Worm (Caenorhabditis elegans): ENCODE results near the gene mltn-10.

mltn-10 gene

ce11 chrII:14578716-14579115, 44.1 kb upstream of the mltn-10 start, which contains the start of gene C01G12.9 (continued):
- TF ChIP-seq hlh-26 (GFP tag; conservative IDR thresholded peaks at IDR 0.05): no peak
- no peak for TF ChIP-seq hsf-1 (GFP tag; IDR thresholded peaks at IDR 0.05)
- TF ChIP-seq him-1 (tag; optimal IDR thresholded peaks at IDR 0.05): no peak

ce11 chrII:14580549-14580948, 42.3 kb upstream of the mltn-10 start, which contains the start of the genes nspb-8 and nspb-9:
TSS of gene nspb-8 (minus strand) at chrII:14580649.
TSS of gene nspb-9 (plus strand) at chrII:14580859.
- no peak for TF ChIP-seq nhr-80 (tag; optimal IDR thresholded peaks at IDR 0.05)
- no peak for TF ChIP-seq hmg-20 (GFP tag; IDR thresholded peaks at IDR 0.05)
- no peak for TF ChIP-seq ceh-100 (GFP tag; IDR thresholded peaks at IDR 0.05)
- TF ChIP-seq egl-44 (GFP tag; IDR thresholded peaks at IDR 0.05): no peak
- TF ChIP-seq snpc-4 (GFP tag; optimal IDR thresholded peaks at IDR 0.05): no peak
- TF ChIP-seq snpc-4 (tag; optimal IDR thresholded peaks at IDR 0.05): no peak
- TF ChIP-seq madf-6 (GFP tag; IDR thresholded peaks at IDR 0.05): no peak
- TF ChIP-seq ceh-58 (GFP tag; IDR thresholded peaks at IDR 0.05): no peak
- no peak for TF ChIP-seq ztf-26 (tag; optimal IDR thresholded peaks at IDR 0.05)
- TF ChIP-seq attf-5 (GFP tag; optimal IDR thresholded peaks at IDR 0.05): no peak
- no peak for TF ChIP-seq ceh-27 (GFP tag; optimal IDR thresholded peaks at IDR 0.05)
- no peak for TF ChIP-seq ets-4 (GFP tag; optimal IDR thresholded peaks at IDR 0.05)
- TF ChIP-seq ekl-4 (GFP tag; IDR thresholded peaks at IDR 0.05): no peak
- no peak for TF ChIP-seq dpff-1 (tag; optimal IDR thresholded peaks at IDR 0.05)

ce11 chrII:14582206-14582605, 40.7 kb upstream of the mltn-10 start, which contains the start of gene C01G12.3:
TSS of gene C01G12.3 (minus strand) at chrII:14582306.
- TF ChIP-seq athp-1 (tag; optimal IDR thresholded peaks at IDR 0.05): no peak
- TF ChIP-seq dpl-1 (GFP tag; optimal IDR thresholded peaks at IDR 0.05): no peak
- no peak for TF ChIP-seq tlf-1 (GFP tag; optimal IDR thresholded peaks at IDR 0.05)
- no peak for TF ChIP-seq rcor-1 (GFP tag; IDR thresholded peaks at IDR 0.05)
- no peak for TF ChIP-seq B0261.1 (tag; optimal IDR thresholded peaks at IDR 0.05)
- TF ChIP-seq mxl-1 (tag; optimal IDR thresholded peaks at IDR 0.05): no peak

- TF ChIP-seq ceh-58 (GFP tag; IDR thresholded peaks at IDR 0.05): no peak
- no peak for TF ChIP-seq ceh-27 (GFP tag; optimal IDR thresholded peaks at IDR 0.05)
- TF ChIP-seq Y67H2A.10 (GFP tag; conservative IDR thresholded peaks at IDR 0.05): no peak
- TF ChIP-seq sdz-38 (tag; optimal IDR thresholded peaks at IDR 0.05): no peak
- TF ChIP-seq ztf-26 (tag; optimal IDR thresholded peaks at IDR 0.05): no peak
- no peak for TF ChIP-seq lin-40 (tag; optimal IDR thresholded peaks at IDR 0.05)
- no peak for TF ChIP-seq T07F8.4 (tag; optimal IDR thresholded peaks at IDR 0.05)
- TF ChIP-seq bed-2 (GFP tag; IDR thresholded peaks at IDR 0.05): no peak
- no peak for TF ChIP-seq hlh-12 (tag; optimal IDR thresholded peaks at IDR 0.05)
- no peak for TF ChIP-seq B0261.1 (tag; optimal IDR thresholded peaks at IDR 0.05)
- TF ChIP-seq C17E4.6 (GFP tag; IDR thresholded peaks at IDR 0.05): no peak
- no peak for TF ChIP-seq lin-54 (GFP tag; optimal IDR thresholded peaks at IDR 0.05)
- no peak for TF ChIP-seq T26A5.8 (tag; optimal IDR thresholded peaks at IDR 0.05)
- no peak for TF ChIP-seq xnd-1 (tag; optimal IDR thresholded peaks at IDR 0.05)
- no peak for TF ChIP-seq ceh-91 (GFP tag; IDR thresholded peaks at IDR 0.05)
- TF ChIP-seq B0336.3 (GFP tag; IDR thresholded peaks at IDR 0.05): no peak
Measured at ce11 chrII:14587407-14587806, 35.5 kb upstream of the mltn-10 start, which contains the start of gene C01G12.5. TSS of gene C01G12.5 (minus strand) at chrII:14587507.

ce11 chrII:14588162-14588561, 34.7 kb upstream of the mltn-10 start, which contains the start of gene nspb-10:
TSS of gene nspb-10 (minus strand) at chrII:14588262.
- TF ChIP-seq F52B5.7 (tag; optimal IDR thresholded peaks at IDR 0.05): no peak
- TF ChIP-seq F10E7.11 (tag; optimal IDR thresholded peaks at IDR 0.05): no peak
- no peak for TF ChIP-seq egl-44 (GFP tag; IDR thresholded peaks at IDR 0.05)
- no peak for TF ChIP-seq nfya-1 (tag; optimal IDR thresholded peaks at IDR 0.05; ENCODE audit: borderline replicate concordance, insufficient read depth)
- TF ChIP-seq mel-28 (tag; optimal IDR thresholded peaks at IDR 0.05; ENCODE audit: borderline replicate concordance): no peak
- no peak for TF ChIP-seq Y95B8A.8 (GFP tag; IDR thresholded peaks at IDR 0.05)
- no peak for TF ChIP-seq sea-2 (GFP tag; IDR thresholded peaks at IDR 0.05)
- TF ChIP-seq sptf-2 (GFP tag; optimal IDR thresholded peaks at IDR 0.05): no peak
- no peak for TF ChIP-seq B0261.1 (tag; optimal IDR thresholded peaks at IDR 0.05)
- no peak for TF ChIP-seq pbrm-1 (GFP tag; IDR thresholded peaks at IDR 0.05)
- TF ChIP-seq cebp-2 (GFP tag; IDR thresholded peaks at IDR 0.05): no peak
- no peak for TF ChIP-seq lin-35 (GFP tag; optimal IDR thresholded peaks at IDR 0.05)

All from whole organism, young adult.